Worm (Caenorhabditis elegans) whole organism, late embryonic: Measurements from ENCODE around the gene C10G8.3.

Experiments used
- C38D4.7 ChIP-seq: fragments of 200-800 bp; sonication (Bioruptor generic); optimal IDR thresholded peaks from 2 replicates; lab custom pipeline; 2018; ENCODE audit warnings: mild to moderate bottlenecking, missing genetic modification characterization, moderate library complexity, missing compliant biosample characterization
- T23F11.4 ChIP-seq: fragments of 200-800 bp; sonication (Bioruptor generic); optimal IDR thresholded peaks from 2 replicates; lab custom pipeline; 2018; ENCODE audit warnings: mild to moderate bottlenecking, missing genetic modification characterization, missing compliant biosample characterization
- Y22D7AL.16 ChIP-seq: sonication (generic microtip); optimal IDR thresholded peaks from 2 replicates; lab custom pipeline; 2016; ENCODE audit warnings: missing genetic modification characterization, missing compliant biosample characterization
- ama-1 ChIP-seq: fragments of 150-350 bp; optimal IDR thresholded peaks from 2 replicates; lab custom pipeline; 2014
- ceh-19 ChIP-seq: fragments of 200-800 bp; sonication (Bioruptor generic); optimal IDR thresholded peaks from 2 replicates; lab custom pipeline; 2018; ENCODE audit warnings: mild to moderate bottlenecking, missing genetic modification characterization, missing compliant biosample characterization
- ceh-31 ChIP-seq: sonication (generic microtip); optimal IDR thresholded peaks from 2 replicates; lab custom pipeline; 2016; ENCODE audit warnings: missing genetic modification characterization, missing compliant biosample characterization
- ceh-34 ChIP-seq: sonication (generic microtip); optimal IDR thresholded peaks from 2 replicates; lab custom pipeline; 2016; ENCODE audit warnings: mild to moderate bottlenecking, missing genetic modification characterization, missing compliant biosample characterization
- ceh-48 ChIP-seq: sonication (generic microtip); optimal IDR thresholded peaks from 2 replicates; lab custom pipeline; 2016; ENCODE audit warnings: missing genetic modification characterization, inconsistent platforms, missing compliant biosample characterization
- ceh-9 ChIP-seq: sonication (generic microtip); optimal IDR thresholded peaks from 2 replicates; lab custom pipeline; 2016; ENCODE audit warnings: mild to moderate bottlenecking, missing genetic modification characterization, inconsistent platforms, missing compliant biosample characterization
- che-1 ChIP-seq: sonication (generic microtip); optimal IDR thresholded peaks from 2 replicates; lab custom pipeline; 2016; ENCODE audit warnings: mild to moderate bottlenecking, missing genetic modification characterization, missing compliant biosample characterization
- ets-4 ChIP-seq: sonication (generic microtip); optimal IDR thresholded peaks from 2 replicates; lab custom pipeline; 2016; ENCODE audit warnings: missing genetic modification characterization, missing compliant biosample characterization
- gmeb-2 ChIP-seq: sonication (generic microtip); optimal IDR thresholded peaks from 2 replicates; lab custom pipeline; 2016; ENCODE audit warnings: missing genetic modification characterization, inconsistent platforms, missing compliant biosample characterization
- hlh-15 ChIP-seq: sonication (generic microtip); optimal IDR thresholded peaks from 2 replicates; lab custom pipeline; 2016; ENCODE audit warnings: missing genetic modification characterization, missing compliant biosample characterization
- hlh-6 ChIP-seq: sonication (generic microtip); optimal IDR thresholded peaks from 2 replicates; lab custom pipeline; 2016; ENCODE audit warnings: missing genotype, missing genetic modification characterization, missing compliant biosample characterization
- hlh-8 ChIP-seq: sonication (generic microtip); optimal IDR thresholded peaks from 2 replicates; lab custom pipeline; 2016; ENCODE audit warnings: missing genotype, missing genetic modification characterization, missing compliant biosample characterization
- lim-6 ChIP-seq: sonication (generic microtip); optimal IDR thresholded peaks from 2 replicates; lab custom pipeline; 2016; ENCODE audit warnings: missing genetic modification characterization, missing compliant biosample characterization
- lin-11 ChIP-seq: fragments of 200-800 bp; sonication (Bioruptor generic); optimal IDR thresholded peaks from 2 replicates; lab custom pipeline; 2018; ENCODE audit warnings: mild to moderate bottlenecking, missing genetic modification characterization, missing compliant biosample characterization
- nhr-232 ChIP-seq: sonication (generic microtip); optimal IDR thresholded peaks from 2 replicates; lab custom pipeline; 2016; ENCODE audit warnings: missing genetic modification characterization, missing compliant biosample characterization
- tbx-7 ChIP-seq: sonication (generic microtip); optimal IDR thresholded peaks from 2 replicates; lab custom pipeline; 2016; ENCODE audit warnings: missing genotype, missing genetic modification characterization, missing compliant biosample characterization
- unc-3 ChIP-seq, 2 experiments: fragments of 200-800 bp in 1 of 2; sonication (Bioruptor generic) in 1 of 2; sonication (generic microtip) in 1 of 2; conservative IDR thresholded peaks in 1 of 2; optimal IDR thresholded peaks in 1 of 2; 2 replicates each; pipeline versions ENCODE4 v1.3.6 to Lab custom; 2016 to 2022; ENCODE audit warnings: missing compliant biosample characterization in 2 of 2, missing genetic modification characterization in 2 of 2, missing genetic modification reagents in 1 of 2
- unc-55 ChIP-seq: sonication (generic microtip); optimal IDR thresholded peaks from 2 replicates; lab custom pipeline; 2017; ENCODE audit warnings: missing biosample characterization, missing genetic modification reagents, missing genetic modification characterization

Gene C10G8.3

DNA sequence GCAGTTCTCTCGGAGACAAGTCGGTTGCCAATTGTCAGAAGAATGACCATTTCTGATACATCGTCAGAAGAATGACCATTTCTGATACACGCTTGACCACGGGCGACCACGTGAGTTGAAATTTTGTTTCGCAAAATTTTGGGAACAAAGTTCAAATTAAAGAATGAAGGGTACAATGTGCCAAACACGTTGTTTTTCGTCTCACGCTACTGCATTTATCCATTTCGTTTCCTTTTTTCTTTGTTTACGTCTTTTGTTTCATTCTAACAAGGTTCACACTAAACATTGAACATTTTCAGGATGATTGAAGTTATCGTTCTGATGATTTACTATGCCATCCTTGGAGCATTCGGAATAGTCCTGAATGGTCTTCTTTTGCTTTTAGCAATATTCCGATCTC lies 38.9 kb downstream of the C10G8.3 start, which contains the start of gene srd-9:
Gene srd-9, plus strand, starts transcription at position 301 of the 400 bp plus-strand sequence.
- no peak for TF ChIP-seq tbx-7 (tag; lab: Kevin White, UChicago)
- no peak for TF ChIP-seq ets-4 (tag; lab: Kevin White, UChicago)
- no peak for TF ChIP-seq nhr-232 (tag; lab: Kevin White, UChicago)
- no peak for TF ChIP-seq ceh-9 (tag; lab: Kevin White, UChicago)
- no peak for TF ChIP-seq ceh-34 (tag; lab: Kevin White, UChicago)
- TF ChIP-seq T23F11.4 (GFP tag; lab: Kevin White, UChicago) = no peak
- TF ChIP-seq hlh-6 (tag; lab: Kevin White, UChicago) = no peak

DNA sequence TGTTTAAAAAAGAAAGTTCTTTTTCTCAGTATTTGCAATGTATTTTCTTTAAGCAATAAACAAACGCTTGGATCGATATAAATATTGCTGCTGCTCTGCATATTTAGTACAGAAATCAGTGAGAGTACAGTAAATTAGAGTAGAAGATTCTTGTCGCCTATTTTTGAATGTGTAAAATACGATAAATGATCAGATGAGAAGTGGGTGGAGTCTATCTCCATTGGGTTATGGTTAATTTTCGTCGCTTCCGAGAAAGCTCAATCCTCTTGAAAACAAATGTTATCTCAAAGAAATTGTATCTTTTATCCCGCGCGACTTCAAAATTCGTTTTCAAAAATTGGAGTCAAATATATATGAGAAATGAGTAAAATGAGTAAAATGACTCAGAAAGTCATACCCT lies 46.2 kb downstream of the C10G8.3 start, which contains the start of gene nhr-216:
Gene nhr-216, minus strand, starts transcription at position 101 of the 400 bp plus-strand sequence.
- TF ChIP-seq unc-3 (GFP tag; conservative IDR thresholded peaks at IDR 0.05; lab: Robert Waterston, UW) (no peak), unc-3 (tag; optimal IDR thresholded peaks at IDR 0.05; lab: Kevin White, UChicago) (no peak), Y22D7AL.16 (no peak), ceh-48 (tag; lab: Kevin White, UChicago) (no peak), ama-1 (no peak), lin-11 (tag; lab: Kevin White, UChicago) (no peak), hlh-8 (tag; lab: Kevin White, UChicago) (no peak), hlh-15 (tag; lab: Kevin White, UChicago) (no peak), ceh-19 (GFP tag; lab: Kevin White, UChicago) (no peak), gmeb-2 (tag; lab: Kevin White, UChicago) (no peak)

DNA sequence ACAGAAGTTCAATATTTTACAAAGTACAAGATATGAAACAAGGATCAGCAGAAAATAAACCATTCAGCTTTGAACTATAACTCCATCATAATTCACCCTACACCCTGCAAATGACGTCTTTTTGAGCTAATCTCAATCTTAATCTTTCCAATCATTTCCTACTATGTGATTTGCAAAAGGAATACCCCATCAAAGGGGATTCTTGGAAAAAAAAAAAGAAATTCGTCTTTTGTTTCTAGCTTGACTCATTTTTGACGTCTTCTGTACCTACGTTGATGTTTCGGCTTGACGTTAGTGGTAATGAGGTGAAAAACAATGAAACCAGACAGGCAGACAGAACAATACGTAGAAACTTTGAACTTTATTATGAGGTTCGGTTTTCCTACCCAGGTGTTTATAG lies 49.7 kb downstream of the C10G8.3 start:
- TF ChIP-seq C38D4.7 (GFP tag; lab: Kevin White, UChicago) (no peak), ceh-31 (no peak), hlh-6 (tag; lab: Kevin White, UChicago) (no peak), che-1 (tag; lab: Kevin White, UChicago) (no peak), ceh-48 (tag; lab: Kevin White, UChicago) (no peak), lim-6 (tag; lab: Kevin White, UChicago) (no peak), unc-3 (GFP tag; conservative IDR thresholded peaks at IDR 0.05; lab: Robert Waterston, UW) (no peak), unc-3 (tag; optimal IDR thresholded peaks at IDR 0.05; lab: Kevin White, UChicago) (no peak), unc-55 (no peak)
